Worm (Caenorhabditis elegans) whole organism, L3 larva: ENCODE results near the gene sup-10.

Experiments used
- ZK546.5 ChIP-seq: sonication (generic microtip); optimal IDR thresholded peaks from 2 replicates; lab custom pipeline; 2017; ENCODE audit warnings: missing biosample characterization, missing genetic modification characterization
- egl-27 ChIP-seq: sonication (generic microtip); optimal IDR thresholded peaks from 4 replicates; lab custom pipeline; 2017; ENCODE audit warnings: missing biosample characterization, missing genetic modification reagents, missing genetic modification characterization
- elt-1 ChIP-seq: fragments of 150-350 bp; optimal IDR thresholded peaks from 2 replicates; lab custom pipeline; 2014; ENCODE audit warnings: missing biosample characterization, missing genetic modification characterization
- hmg-11 ChIP-seq: sonication (generic microtip); optimal IDR thresholded peaks from 2 replicates; lab custom pipeline; 2016; ENCODE audit warnings: missing genetic modification characterization, missing compliant biosample characterization
- lin-15B ChIP-seq: fragments of 150-350 bp; optimal IDR thresholded peaks from 2 replicates; lab custom pipeline; 2014; ENCODE audit warnings: missing biosample characterization, missing genetic modification characterization
- mdl-1 ChIP-seq: fragments of 150-350 bp; optimal IDR thresholded peaks from 2 replicates; lab custom pipeline; 2014; ENCODE audit warnings: missing biosample characterization, missing genetic modification characterization
- nhr-77 ChIP-seq: fragments of 150-350 bp; optimal IDR thresholded peaks from 2 replicates; lab custom pipeline; 2014; ENCODE audit warnings: missing biosample characterization, missing genetic modification characterization
- sea-2 ChIP-seq: fragments of 150-350 bp; sonication (generic microtip); optimal IDR thresholded peaks from 4 replicates; lab custom pipeline; 2014; ENCODE audit warnings: missing biosample characterization, missing genetic modification reagents, missing genetic modification characterization

- TF ChIP-seq ZK546.5 (tag; lab: Kevin White, UChicago): no peak
- no peak for TF ChIP-seq elt-1 (tag; lab: Kevin White, UChicago)
- no peak for TF ChIP-seq egl-27
- TF ChIP-seq lin-15B (tag; lab: Kevin White, UChicago): no peak
- TF ChIP-seq mdl-1: no peak
- TF ChIP-seq nhr-77 (tag; lab: Kevin White, UChicago): no peak
- no peak for TF ChIP-seq sea-2 (GFP tag; lab: Kevin White, UChicago)
- TF ChIP-seq hmg-11: no peak
These were observed 11.8 kb downstream of the sup-10 start for ce11 chrX:17539968-17540367.
